Fruit fly (Drosophila melanogaster): ENCODE data around the gene Cpr65Ax1.

Cpr65Ax1 gene

dm6 chr3L:6157327-6158032 is 9.7 kb upstream of the Cpr65Ax1 start, which contains the start of gene CG13297 (continued):
- TF ChIP-seq toy (GFP tag; IDR thresholded peaks at IDR 0.05) (no peak), CG15696 (tag; optimal IDR thresholded peaks at IDR 0.05) (no peak), CG12391 (tag; optimal IDR thresholded peaks at IDR 0.05) (peak; percentile 44), YL-1 (GFP tag; optimal IDR thresholded peaks at IDR 0.05) (no peak), tna (GFP tag; IDR thresholded peaks at IDR 0.05; ENCODE audit: partially characterized antibody) (no peak), Ada2b (GFP tag; IDR thresholded peaks at IDR 0.05) (0 out of 2 replicates have a peak, but pooled peaks have one; percentile 30), CG3163 (GFP tag; optimal IDR thresholded peaks at IDR 0.05) (no peak), tap (tag; optimal IDR thresholded peaks at IDR 0.05) (peak; percentile 49), chif (GFP tag; optimal IDR thresholded peaks at IDR 0.05) (peak in 1 of 2 experiments; percentile 8), CoRest (tag; optimal IDR thresholded peaks at IDR 0.05) (peak; percentile 69), zfh2 (GFP tag; optimal IDR thresholded peaks at IDR 0.05) (no peak), CG4730 (GFP tag; IDR thresholded peaks at IDR 0.05) (peak; percentile 40; the same call in 1 of the 2 replicates), sisA (GFP tag; IDR thresholded peaks at IDR 0.05) (peak; percentile 55), Sox102F (GFP tag; optimal IDR thresholded peaks at IDR 0.05) (peak; percentile 76), wor (GFP tag; IDR thresholded peaks at IDR 0.05) (peak; percentile 58; the same call in 1 of the 2 replicates), Side (GFP tag; optimal IDR thresholded peaks at IDR 0.05) (no peak), PHDP (tag; optimal IDR thresholded peaks at IDR 0.05) (peak; percentile 40), CG11696 (GFP tag; IDR thresholded peaks at IDR 0.05) (no peak), Sox100B (GFP tag; optimal IDR thresholded peaks at IDR 0.05) (peak; percentile 84), CG11695 (GFP tag; IDR thresholded peaks at IDR 0.05) (peak; percentile 76), Pdp1 (GFP tag; optimal IDR thresholded peaks at IDR 0.05) (peak in 1 of 2 experiments; percentile 2), Ptx1 (GFP tag; IDR thresholded peaks at IDR 0.05) (peak; percentile 81), fd3F (GFP tag; optimal IDR thresholded peaks at IDR 0.05) (peak; percentile 12), tio (GFP tag; optimal IDR thresholded peaks at IDR 0.05) (peak; percentile 32), CG12299 (tag; optimal IDR thresholded peaks at IDR 0.05) (peak; percentile 12), otp (GFP tag; IDR thresholded peaks at IDR 0.05) (no peak), CG6683 (GFP tag; optimal IDR thresholded peaks at IDR 0.05) (no peak), ase (GFP tag; IDR thresholded peaks at IDR 0.05) (peak; percentile 54; the same call in 1 of the 3 replicates), Hr51 (GFP tag; optimal IDR thresholded peaks at IDR 0.05) (peak in 1 of 2 experiments; percentile 84), CG11723 (GFP tag; optimal IDR thresholded peaks at IDR 0.05) (peak; percentile 25), CG2678 (tag; optimal IDR thresholded peaks at IDR 0.05) (peak; percentile 79), CG8944 (GFP tag; optimal IDR thresholded peaks at IDR 0.05) (no peak)

DNA sequence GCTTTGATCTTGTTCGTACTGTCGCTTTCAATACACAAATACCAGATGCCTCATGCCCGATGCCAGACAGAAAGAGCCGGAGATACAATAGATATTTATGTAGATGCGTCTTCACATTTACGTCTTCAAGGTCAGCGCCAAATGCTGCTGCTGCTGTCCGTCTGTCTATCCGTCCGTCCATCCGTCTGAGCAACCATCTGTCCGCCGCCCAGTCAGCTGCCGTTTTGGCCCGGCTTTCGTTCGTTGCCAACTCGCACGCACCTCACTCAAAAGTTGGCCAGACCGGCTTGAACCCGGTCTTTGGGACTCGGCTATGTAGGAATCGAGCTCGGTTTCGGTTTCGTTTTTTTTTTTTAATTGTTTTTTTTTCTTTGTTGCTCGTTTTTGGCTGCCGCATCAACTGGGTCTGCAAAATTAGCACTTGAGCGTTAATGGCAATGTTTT is 7.2 kb upstream of the Cpr65Ax1 start:
- TF ChIP-seq ftz-f1 (GFP tag; optimal IDR thresholded peaks at IDR 0.05) (peak; percentile 71), CG10543 (GFP tag; optimal IDR thresholded peaks at IDR 0.05) (peak; percentile 36), pros (GFP tag; optimal IDR thresholded peaks at IDR 0.05) (peak; percentile 99), CG10209 (GFP tag; optimal IDR thresholded peaks at IDR 0.05) (peak; percentile 48), sens (GFP tag) (no peak), z (GFP tag; IDR thresholded peaks at IDR 0.05) (peak; percentile 67; the same call in 2 of the 3 replicates), vvl (GFP tag; IDR thresholded peaks at IDR 0.05) (0 out of 2 replicates have a peak, but pooled peaks have one; percentile 59), gem (tag; optimal IDR thresholded peaks at IDR 0.05) (no peak), CG13894 (tag; optimal IDR thresholded peaks at IDR 0.05) (peak; percentile 50), cg (GFP tag; optimal IDR thresholded peaks at IDR 0.05) (no peak), CG12769 (tag; optimal IDR thresholded peaks at IDR 0.05) (peak; percentile 74), tup (GFP tag; optimal IDR thresholded peaks at IDR 0.05) (no peak), CG6791 (GFP tag; IDR thresholded peaks at IDR 0.05; ENCODE audit: partially characterized antibody) (0 out of 3 replicates have a peak, but pooled peaks have one; percentile 6), Blimp-1 (GFP tag; optimal IDR thresholded peaks at IDR 0.05) (peak; percentile 86), tin (GFP tag; optimal IDR thresholded peaks at IDR 0.05) (no peak), nom (GFP tag; optimal IDR thresholded peaks at IDR 0.05) (peak; percentile 96), sqz (GFP tag; optimal IDR thresholded peaks at IDR 0.05) (peak; percentile 33), CG2678 (tag; optimal IDR thresholded peaks at IDR 0.05) (no peak)
